Worm (Caenorhabditis elegans) whole organism, L4 larva: ENCODE data around the gene srw-144.

ENCODE experiments used
- D1046.2 ChIP-seq: fragments of 200-800 bp; sonication (Bioruptor generic); IDR thresholded peaks from 2 replicates; pipeline ENCODE4 v1.3.6; 2022; ENCODE audit warnings: missing genetic modification characterization, missing compliant biosample characterization
- F37D6.2 ChIP-seq: sonication (generic microtip); optimal IDR thresholded peaks from 2 replicates; lab custom pipeline; 2016; ENCODE audit warnings: mild to moderate bottlenecking, missing genetic modification characterization, missing compliant biosample characterization
- R02D3.7 ChIP-seq: fragments of 150-350 bp; sonication (generic microtip); optimal IDR thresholded peaks from 3 replicates; lab custom pipeline; 2014; ENCODE audit warnings: missing biosample characterization, missing genetic modification characterization
- T26A8.4 ChIP-seq: fragments of 200-800 bp; sonication (Bioruptor generic); IDR thresholded peaks from 2 replicates; pipeline ENCODE4 v1.3.6; 2022; ENCODE audit warnings: missing genetic modification characterization, missing compliant biosample characterization
- Y105C5A.15 ChIP-seq: fragments of 200-800 bp; sonication (Bioruptor generic); IDR thresholded peaks from 2 replicates; pipeline ENCODE4 v1.3.6; 2022; ENCODE audit warnings: missing genetic modification characterization, missing compliant biosample characterization
- Y48G9A.11 ChIP-seq: fragments of 200-800 bp; sonication (Bioruptor generic); IDR thresholded peaks from 2 replicates; pipeline ENCODE4 v1.3.6; 2022; ENCODE audit warnings: missing genetic modification reagents, missing genetic modification characterization, missing compliant biosample characterization
- ceh-20 ChIP-seq: fragments of 200-800 bp; sonication (Bioruptor generic); IDR thresholded peaks from 2 replicates; pipeline ENCODE4 v1.3.6; 2022; ENCODE audit warnings: missing genetic modification reagents, missing genetic modification characterization, missing compliant biosample characterization
- ceh-32 ChIP-seq: sonication (generic microtip); optimal IDR thresholded peaks from 2 replicates; lab custom pipeline; 2016; ENCODE audit warnings: mild to moderate bottlenecking, missing genetic modification characterization, missing compliant biosample characterization; ENCODE audit not compliant: poor library complexity
- ceh-62 ChIP-seq: sonication (generic microtip); optimal IDR thresholded peaks from 2 replicates; lab custom pipeline; 2017; ENCODE audit warnings: missing biosample characterization, missing genetic modification characterization
- ceh-82 ChIP-seq: sonication (generic microtip); optimal IDR thresholded peaks from 2 replicates; lab custom pipeline; 2017; ENCODE audit warnings: missing biosample characterization, missing genetic modification characterization
- cey-2 ChIP-seq: sonication (generic microtip); optimal IDR thresholded peaks from 3 replicates; lab custom pipeline; 2017; ENCODE audit warnings: missing genetic modification characterization, mild to moderate bottlenecking, missing compliant biosample characterization, antibody characterized with exemption, borderline replicate concordance; ENCODE audit not compliant: insufficient read depth
- dpl-1 ChIP-seq: fragments of 150-350 bp; optimal IDR thresholded peaks from 2 replicates; lab custom pipeline; 2014; ENCODE audit warnings: missing biosample characterization, missing genetic modification reagents, missing genetic modification characterization
- dve-1 ChIP-seq: sonication (generic microtip); optimal IDR thresholded peaks from 2 replicates; lab custom pipeline; 2017; ENCODE audit warnings: antibody characterized with exemption, mild to moderate bottlenecking, missing genetic modification characterization, missing compliant biosample characterization; ENCODE audit not compliant: insufficient read depth
- egl-27 ChIP-seq: sonication (generic microtip); optimal IDR thresholded peaks from 3 replicates; lab custom pipeline; 2017; ENCODE audit warnings: missing biosample characterization, missing genetic modification reagents, missing genetic modification characterization
- egl-43 ChIP-seq: fragments of 200-800 bp; sonication (Bioruptor generic); IDR thresholded peaks from 2 replicates; pipeline ENCODE4 v1.3.6; 2022; ENCODE audit warnings: missing genetic modification reagents, missing genetic modification characterization, missing compliant biosample characterization
- fkh-10 ChIP-seq: fragments of 150-350 bp; optimal IDR thresholded peaks from 2 replicates; lab custom pipeline; 2014; ENCODE audit warnings: missing biosample characterization, missing genetic modification reagents, missing genetic modification characterization
- hlh-11 ChIP-seq: fragments of 200-800 bp; sonication (Bioruptor generic); optimal IDR thresholded peaks from 2 replicates; lab custom pipeline; 2018; ENCODE audit warnings: mild to moderate bottlenecking, missing genetic modification characterization, missing compliant biosample characterization
- hmg-1.1 ChIP-seq: fragments of 200-800 bp; sonication (Bioruptor generic); IDR thresholded peaks from 2 replicates; pipeline ENCODE4 v1.3.6; 2022; ENCODE audit warnings: missing genetic modification reagents, missing genetic modification characterization, missing compliant biosample characterization
- lin-29 ChIP-seq: fragments of 200-800 bp; sonication (Bioruptor generic); IDR thresholded peaks from 2 replicates; pipeline ENCODE4 v1.3.6; 2022; ENCODE audit warnings: missing genetic modification reagents, missing genetic modification characterization, missing compliant biosample characterization
- madf-5 ChIP-seq, 2 experiments: fragments of 200-800 bp; sonication (Bioruptor generic); IDR thresholded peaks; 2 replicates each; pipeline ENCODE4 v1.3.6; 2022; ENCODE audit warnings: missing compliant biosample characterization in 2 of 2, missing genetic modification characterization in 2 of 2
- madf-9 ChIP-seq: fragments of 200-800 bp; sonication (Bioruptor generic); conservative IDR thresholded peaks from 2 replicates; pipeline ENCODE4 v1.3.6; 2022; ENCODE audit warnings: missing genetic modification reagents, missing genetic modification characterization, missing compliant biosample characterization
- mxl-2 ChIP-seq: fragments of 200-800 bp; sonication (Bioruptor generic); conservative IDR thresholded peaks from 2 replicates; pipeline ENCODE4 v1.3.6; 2022; ENCODE audit warnings: missing genetic modification reagents, missing genetic modification characterization, missing compliant biosample characterization
- nhr-11 ChIP-seq: fragments of 150-350 bp; optimal IDR thresholded peaks from 2 replicates; lab custom pipeline; 2014; ENCODE audit warnings: missing biosample characterization, missing genetic modification characterization
- nhr-41 ChIP-seq: fragments of 200-800 bp; sonication (Bioruptor generic); IDR thresholded peaks from 2 replicates; pipeline ENCODE4 v1.3.6; 2022; ENCODE audit warnings: missing genetic modification reagents, missing genetic modification characterization, missing compliant biosample characterization
- nhr-6 ChIP-seq: fragments of 150-350 bp; optimal IDR thresholded peaks from 2 replicates; lab custom pipeline; 2014; ENCODE audit warnings: missing biosample characterization, missing genetic modification characterization
- php-3 ChIP-seq: fragments of 200-800 bp; sonication (Bioruptor generic); IDR thresholded peaks from 2 replicates; pipeline ENCODE4 v1.3.6; 2022; ENCODE audit warnings: missing genetic modification reagents, missing genetic modification characterization, missing compliant biosample characterization
- pqm-1 ChIP-seq: sonication (generic microtip); optimal IDR thresholded peaks from 2 replicates; lab custom pipeline; 2017; ENCODE audit warnings: missing biosample characterization, missing genetic modification characterization
- saeg-2 ChIP-seq: fragments of 200-800 bp; sonication (Bioruptor generic); IDR thresholded peaks from 2 replicates; pipeline ENCODE4 v1.3.6; 2022; ENCODE audit warnings: missing genetic modification reagents, missing genetic modification characterization, missing compliant biosample characterization
- snpc-4 ChIP-seq: fragments of 150-350 bp; optimal IDR thresholded peaks from 2 replicates; lab custom pipeline; 2014; ENCODE audit warnings: missing biosample characterization, missing genetic modification characterization
- spr-3 ChIP-seq: fragments of 200-800 bp; sonication (Bioruptor generic); optimal IDR thresholded peaks from 2 replicates; lab custom pipeline; 2018; ENCODE audit warnings: mild to moderate bottlenecking, missing genetic modification characterization, missing compliant biosample characterization
- unc-130 ChIP-seq: sonication (generic microtip); optimal IDR thresholded peaks from 2 replicates; lab custom pipeline; 2016; ENCODE audit warnings: missing genetic modification reagents, missing genetic modification characterization, missing compliant biosample characterization
- unc-62 ChIP-seq, 3 experiments: fragments of 150-350 bp in 1 of 3; sonication (generic microtip); optimal IDR thresholded peaks in 2 of 3; peaks in 1 of 3; 1 replicate in 1 of 3; 2 replicates in 2 of 3; lab custom pipeline; 2014 to 2017; ENCODE audit warnings: missing biosample characterization in 3 of 3, missing genetic modification characterization in 3 of 3, missing genetic modification reagents in 3 of 3, missing genotype in 1 of 3
- zag-1 ChIP-seq: fragments of 150-350 bp; optimal IDR thresholded peaks from 2 replicates; lab custom pipeline; 2014; ENCODE audit warnings: missing biosample characterization, missing genetic modification characterization
- zip-2 ChIP-seq: fragments of 150-350 bp; optimal IDR thresholded peaks from 2 replicates; lab custom pipeline; 2014; ENCODE audit warnings: missing biosample characterization, missing genetic modification characterization

The srw-144 gene

DNA sequence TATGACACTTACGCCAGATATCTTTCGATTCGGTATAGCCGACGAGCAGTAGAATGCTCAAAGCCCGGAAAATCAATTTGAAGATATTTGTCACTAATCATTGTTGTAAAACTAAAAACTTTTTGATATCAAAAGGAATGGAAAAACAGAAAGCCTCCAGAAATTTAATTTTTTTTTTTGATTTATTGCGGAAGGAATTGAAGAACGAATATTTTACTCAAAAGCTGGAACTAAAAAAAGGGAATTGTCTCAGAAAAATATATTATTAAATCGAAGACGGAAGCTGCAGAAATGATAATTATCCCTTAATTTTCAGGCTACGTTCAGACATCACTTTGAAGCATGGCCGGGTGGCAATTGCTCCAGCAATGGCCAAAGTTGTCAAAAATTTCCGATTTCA is 16.9 kb downstream of the srw-144 start, which contains the start of gene srw-137:
Gene srw-137 (minus strand): TSS at position 101 of the 400 bp plus-strand sequence.
- TF ChIP-seq egl-43 (GFP tag; lab: Robert Waterston, UW) = no peak

DNA sequence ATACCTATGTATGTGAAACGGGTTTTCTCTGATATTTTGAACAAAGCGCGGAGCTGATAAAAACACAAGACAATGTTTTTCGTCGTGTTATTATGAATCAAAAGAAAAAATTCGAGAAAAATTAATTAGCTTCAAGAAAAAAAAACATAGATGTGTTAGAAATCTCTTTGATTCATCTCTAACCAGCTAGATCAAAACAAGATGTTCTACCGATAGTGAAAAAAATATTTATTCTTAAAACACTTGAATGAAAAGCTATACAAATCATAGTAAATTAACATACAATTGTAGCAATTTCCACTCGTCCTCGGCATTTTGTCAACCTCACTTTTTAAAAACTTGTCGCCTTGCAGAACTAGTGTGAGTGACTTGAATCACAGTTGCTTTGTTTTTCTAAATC is 18.5 kb downstream of the srw-144 start:
- TF ChIP-seq unc-62 (GFP tag; optimal IDR thresholded peaks at IDR 0.05 in 1 of 2; lab: Kevin White, UChicago) (peak in 1 of 2 experiments; percentile 94), unc-62 (tag; optimal IDR thresholded peaks at IDR 0.05; lab: Kevin White, UChicago) (no peak), ceh-82 (tag; lab: Kevin White, UChicago) (no peak)

DNA sequence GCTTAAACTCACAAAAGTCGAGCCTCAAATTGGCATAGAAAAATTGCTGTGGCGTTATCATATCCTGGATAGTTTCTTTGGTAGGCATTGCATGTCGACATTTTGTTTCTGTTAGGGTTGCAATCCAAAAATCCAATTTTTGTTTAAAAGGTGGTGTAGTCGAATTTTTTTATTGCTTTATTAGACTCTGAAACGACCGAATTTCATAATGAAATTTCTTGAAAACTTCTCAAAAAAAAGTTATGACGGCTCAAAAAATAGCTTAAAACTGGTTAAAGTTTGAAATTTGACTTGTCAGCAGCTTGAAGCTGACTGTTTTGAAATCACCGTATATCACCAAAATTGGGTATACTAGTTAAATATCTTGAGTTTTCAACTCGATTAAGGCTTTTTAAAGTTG is 19.4 kb downstream of the srw-144 start, which contains the start of gene srw-143:
Gene srw-143 (minus strand): TSS at position 101 of the 400 bp plus-strand sequence.
- no peak for TF ChIP-seq egl-27 (tag; lab: Kevin White, UChicago)
- no peak for TF ChIP-seq mxl-2
- TF ChIP-seq zag-1 = no peak
- no peak for TF ChIP-seq unc-130 (GFP tag; lab: Kevin White, UChicago)
- TF ChIP-seq lin-29 (GFP tag; lab: Robert Waterston, UW) = no peak
- TF ChIP-seq nhr-6 (tag; lab: Kevin White, UChicago) = no peak
- no peak for TF ChIP-seq saeg-2 (GFP tag; lab: Robert Waterston, UW)
- no peak for TF ChIP-seq dve-1 (tag; lab: Kevin White, UChicago)
- TF ChIP-seq madf-5 (GFP tag; IDR thresholded peaks at IDR 0.05; lab: Robert Waterston, UW) = no peak
- TF ChIP-seq, all 104 proteins: peak for 0

DNA sequence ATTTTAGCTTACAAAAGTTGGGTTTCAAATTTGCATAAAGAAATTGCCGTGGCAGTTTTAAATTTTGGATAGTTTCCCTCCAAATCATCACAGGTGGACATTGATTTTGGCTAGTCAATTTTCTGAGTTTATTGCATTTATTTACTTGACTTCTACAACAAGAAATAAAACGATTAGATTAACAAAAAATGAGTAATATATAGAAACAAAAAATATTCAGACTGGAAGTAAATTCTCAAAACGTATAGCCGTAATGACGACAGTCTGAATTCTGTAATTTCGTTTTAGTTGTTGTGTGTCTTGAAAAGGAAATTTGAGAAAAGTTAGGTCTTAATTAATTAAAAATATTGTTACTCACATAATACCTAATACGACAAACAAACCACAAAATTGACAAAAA is 22.3 kb downstream of the srw-144 start, which contains the start of gene srw-141:
Gene srw-141 (minus strand): TSS at position 101 of the 400 bp plus-strand sequence.
- no peak for TF ChIP-seq php-3 (GFP tag; lab: Robert Waterston, UW)
- TF ChIP-seq hlh-11 (tag; lab: Kevin White, UChicago) = no peak
- TF ChIP-seq cey-2 (tag; lab: Kevin White, UChicago) = no peak
- no peak for TF ChIP-seq ceh-62 (tag; lab: Kevin White, UChicago)
- no peak for TF ChIP-seq D1046.2 (GFP tag; lab: Robert Waterston, UW)
- TF ChIP-seq ceh-32 (tag; lab: Kevin White, UChicago) = no peak
- no peak for TF ChIP-seq ceh-20 (GFP tag; lab: Robert Waterston, UW)
- no peak for TF ChIP-seq egl-43 (GFP tag; lab: Robert Waterston, UW)
- no peak for TF ChIP-seq R02D3.7 (tag; lab: Kevin White, UChicago)
- TF ChIP-seq mxl-2 = no peak
- no peak for TF ChIP-seq F37D6.2 (tag; lab: Kevin White, UChicago)
- TF ChIP-seq unc-62 (GFP tag; optimal IDR thresholded peaks at IDR 0.05 in 1 of 2; lab: Kevin White, UChicago) = no peak
- TF ChIP-seq unc-62 (tag; optimal IDR thresholded peaks at IDR 0.05; lab: Kevin White, UChicago) = no peak
- TF ChIP-seq T26A8.4 = no peak
- TF ChIP-seq spr-3 (GFP tag; lab: Kevin White, UChicago) = no peak
- TF ChIP-seq Y105C5A.15 (GFP tag; lab: Robert Waterston, UW) = no peak
- no peak for TF ChIP-seq dpl-1 (GFP tag; lab: Kevin White, UChicago)
- no peak for TF ChIP-seq nhr-11 (tag; lab: Kevin White, UChicago)
- no peak for TF ChIP-seq nhr-41 (GFP tag; lab: Robert Waterston, UW)
- TF ChIP-seq, all 104 proteins: peak for 0

DNA sequence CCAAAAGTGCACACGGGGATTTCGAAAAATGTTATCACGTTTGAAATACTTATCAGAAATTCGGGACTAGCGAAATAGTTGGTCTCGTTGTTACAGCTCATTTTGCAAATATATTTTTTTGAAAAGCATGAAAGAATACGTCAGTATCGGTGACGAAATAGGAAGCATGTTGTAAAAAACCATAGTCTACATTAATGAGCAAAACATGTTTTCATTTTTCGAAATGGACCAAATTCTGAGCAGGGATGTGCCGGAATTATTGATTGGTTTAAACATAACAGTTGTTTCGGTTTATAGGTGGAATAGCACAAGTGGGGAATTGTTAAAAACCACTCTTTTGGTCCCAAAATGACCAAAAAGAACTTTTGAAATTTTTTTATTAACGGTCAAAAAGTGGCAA is 26.7 kb downstream of the srw-144 start, which contains the start of gene srh-247:
Gene srh-247 (minus strand): TSS at position 101 of the 400 bp plus-strand sequence.
- TF ChIP-seq snpc-4 (tag; lab: Kevin White, UChicago) (no peak), madf-9 (GFP tag; lab: Robert Waterston, UW) (no peak), zip-2 (tag; lab: Kevin White, UChicago) (no peak), egl-27 (tag; lab: Kevin White, UChicago) (no peak), hmg-1.1 (GFP tag; lab: Robert Waterston, UW) (no peak), Y48G9A.11 (GFP tag; lab: Robert Waterston, UW) (no peak), pqm-1 (tag; lab: Kevin White, UChicago) (no peak), fkh-10 (GFP tag; lab: Kevin White, UChicago) (no peak)
